Worm (Caenorhabditis elegans) whole organism, late embryonic: Measurements from ENCODE around the gene C01F1.5.

ENCODE experiments used
- C08G9.2 ChIP-seq: sonication (generic microtip); optimal IDR thresholded peaks from 2 replicates; lab custom pipeline; 2016; ENCODE audit warnings: mild to moderate bottlenecking, missing genetic modification characterization, moderate library complexity, missing compliant biosample characterization
- C38D4.7 ChIP-seq: fragments of 200-800 bp; sonication (Bioruptor generic); optimal IDR thresholded peaks from 2 replicates; lab custom pipeline; 2018; ENCODE audit warnings: mild to moderate bottlenecking, missing genetic modification characterization, moderate library complexity, missing compliant biosample characterization
- K02D7.2 ChIP-seq: sonication (generic microtip); optimal IDR thresholded peaks from 2 replicates; lab custom pipeline; 2017; ENCODE audit warnings: mild to moderate bottlenecking, missing genetic modification characterization, missing compliant biosample characterization
- K09A11.1 ChIP-seq: sonication (generic microtip); optimal IDR thresholded peaks from 2 replicates; lab custom pipeline; 2017; ENCODE audit warnings: antibody characterized with exemption, mild to moderate bottlenecking, missing genetic modification characterization, missing compliant biosample characterization; ENCODE audit not compliant: insufficient read depth
- T23F11.4 ChIP-seq: fragments of 200-800 bp; sonication (Bioruptor generic); optimal IDR thresholded peaks from 2 replicates; lab custom pipeline; 2018; ENCODE audit warnings: mild to moderate bottlenecking, missing genetic modification characterization, missing compliant biosample characterization
- ahr-1 ChIP-seq: sonication (generic microtip); optimal IDR thresholded peaks from 2 replicates; lab custom pipeline; 2016; ENCODE audit warnings: missing genetic modification characterization, missing compliant biosample characterization
- ceh-14 ChIP-seq: sonication (generic microtip); optimal IDR thresholded peaks from 2 replicates; lab custom pipeline; 2016; ENCODE audit warnings: missing genotype, missing genetic modification characterization, missing compliant biosample characterization
- ceh-18 ChIP-seq: sonication (generic microtip); optimal IDR thresholded peaks from 2 replicates; lab custom pipeline; 2016; ENCODE audit warnings: missing genetic modification characterization, missing compliant biosample characterization
- ceh-19 ChIP-seq: fragments of 200-800 bp; sonication (Bioruptor generic); optimal IDR thresholded peaks from 2 replicates; lab custom pipeline; 2018; ENCODE audit warnings: mild to moderate bottlenecking, missing genetic modification characterization, missing compliant biosample characterization
- ceh-2 ChIP-seq: sonication (generic microtip); optimal IDR thresholded peaks from 2 replicates; lab custom pipeline; 2016; ENCODE audit warnings: missing genotype, missing genetic modification characterization, missing compliant biosample characterization
- ceh-22 ChIP-seq: sonication (generic microtip); optimal IDR thresholded peaks from 2 replicates; lab custom pipeline; 2017; ENCODE audit warnings: missing biosample characterization, missing genetic modification characterization
- ceh-24 ChIP-seq: sonication (generic microtip); optimal IDR thresholded peaks from 2 replicates; lab custom pipeline; 2016; ENCODE audit warnings: mild to moderate bottlenecking, missing genetic modification characterization, missing compliant biosample characterization
- ceh-30 ChIP-seq: fragments of 150-350 bp; optimal IDR thresholded peaks from 2 replicates; lab custom pipeline; 2014; ENCODE audit warnings: missing biosample characterization, missing genetic modification characterization
- ceh-34 ChIP-seq: sonication (generic microtip); optimal IDR thresholded peaks from 2 replicates; lab custom pipeline; 2016; ENCODE audit warnings: mild to moderate bottlenecking, missing genetic modification characterization, missing compliant biosample characterization
- ceh-48 ChIP-seq: sonication (generic microtip); optimal IDR thresholded peaks from 2 replicates; lab custom pipeline; 2016; ENCODE audit warnings: missing genetic modification characterization, inconsistent platforms, missing compliant biosample characterization
- ceh-9 ChIP-seq: sonication (generic microtip); optimal IDR thresholded peaks from 2 replicates; lab custom pipeline; 2016; ENCODE audit warnings: mild to moderate bottlenecking, missing genetic modification characterization, inconsistent platforms, missing compliant biosample characterization
- che-1 ChIP-seq: sonication (generic microtip); optimal IDR thresholded peaks from 2 replicates; lab custom pipeline; 2016; ENCODE audit warnings: mild to moderate bottlenecking, missing genetic modification characterization, missing compliant biosample characterization
- dmd-4 ChIP-seq: sonication (generic microtip); optimal IDR thresholded peaks from 2 replicates; lab custom pipeline; 2016; ENCODE audit warnings: borderline replicate concordance, missing genetic modification characterization, missing compliant biosample characterization
- elt-2 ChIP-seq: sonication (generic microtip); optimal IDR thresholded peaks from 2 replicates; lab custom pipeline; 2016; ENCODE audit warnings: missing genetic modification reagents, missing genetic modification characterization, missing compliant biosample characterization
- elt-4 ChIP-seq: sonication (generic microtip); optimal IDR thresholded peaks from 2 replicates; lab custom pipeline; 2016; ENCODE audit warnings: missing genetic modification characterization, missing compliant biosample characterization
- fax-1 ChIP-seq: sonication (generic microtip); optimal IDR thresholded peaks from 2 replicates; lab custom pipeline; 2016; ENCODE audit warnings: missing genotype, missing genetic modification characterization, missing compliant biosample characterization
- fkh-10 ChIP-seq: fragments of 150-350 bp; optimal IDR thresholded peaks from 2 replicates; lab custom pipeline; 2014; ENCODE audit warnings: missing biosample characterization, missing genetic modification reagents, missing genetic modification characterization
- fkh-6 ChIP-seq: sonication (generic microtip); optimal IDR thresholded peaks from 2 replicates; lab custom pipeline; 2016; ENCODE audit warnings: missing genetic modification characterization, missing compliant biosample characterization
- gmeb-2 ChIP-seq: sonication (generic microtip); optimal IDR thresholded peaks from 2 replicates; lab custom pipeline; 2016; ENCODE audit warnings: missing genetic modification characterization, inconsistent platforms, missing compliant biosample characterization
- hlh-13 ChIP-seq: fragments of 200-800 bp; sonication (Bioruptor generic); optimal IDR thresholded peaks from 2 replicates; lab custom pipeline; 2018; ENCODE audit warnings: mild to moderate bottlenecking, missing genetic modification characterization, missing compliant biosample characterization
- hlh-6 ChIP-seq: sonication (generic microtip); optimal IDR thresholded peaks from 2 replicates; lab custom pipeline; 2016; ENCODE audit warnings: missing genotype, missing genetic modification characterization, missing compliant biosample characterization
- hlh-8 ChIP-seq: sonication (generic microtip); optimal IDR thresholded peaks from 2 replicates; lab custom pipeline; 2016; ENCODE audit warnings: missing genotype, missing genetic modification characterization, missing compliant biosample characterization
- lim-6 ChIP-seq: sonication (generic microtip); optimal IDR thresholded peaks from 2 replicates; lab custom pipeline; 2016; ENCODE audit warnings: missing genetic modification characterization, missing compliant biosample characterization
- madf-2 ChIP-seq: sonication (generic microtip); optimal IDR thresholded peaks from 2 replicates; lab custom pipeline; 2017; ENCODE audit warnings: missing genetic modification characterization, missing compliant biosample characterization
- mec-3 ChIP-seq: sonication (generic microtip); optimal IDR thresholded peaks from 2 replicates; lab custom pipeline; 2016; ENCODE audit warnings: borderline replicate concordance, missing genetic modification characterization, missing compliant biosample characterization
- nhr-232 ChIP-seq: sonication (generic microtip); optimal IDR thresholded peaks from 2 replicates; lab custom pipeline; 2016; ENCODE audit warnings: missing genetic modification characterization, missing compliant biosample characterization
- npax-4 ChIP-seq: sonication (generic microtip); optimal IDR thresholded peaks from 2 replicates; lab custom pipeline; 2016; ENCODE audit warnings: missing genetic modification characterization, missing compliant biosample characterization
- odd-2 ChIP-seq: sonication (generic microtip); optimal IDR thresholded peaks from 2 replicates; lab custom pipeline; 2017; ENCODE audit warnings: antibody characterized with exemption, mild to moderate bottlenecking, missing genetic modification characterization, missing compliant biosample characterization
- pag-3 ChIP-seq: sonication (generic microtip); optimal IDR thresholded peaks from 2 replicates; lab custom pipeline; 2016; ENCODE audit warnings: missing compliant biosample characterization, missing genetic modification characterization, borderline replicate concordance
- pat-9 ChIP-seq: fragments of 200-800 bp; sonication (Bioruptor generic); optimal IDR thresholded peaks from 2 replicates; lab custom pipeline; 2018; ENCODE audit warnings: mild to moderate bottlenecking, missing genetic modification characterization, moderate library complexity, missing compliant biosample characterization
- pax-1 ChIP-seq: fragments of 150-350 bp; optimal IDR thresholded peaks from 2 replicates; lab custom pipeline; 2014; ENCODE audit warnings: missing biosample characterization, missing genetic modification characterization
- pha-2 ChIP-seq: sonication (generic microtip); optimal IDR thresholded peaks from 2 replicates; lab custom pipeline; 2017; ENCODE audit warnings: mild to moderate bottlenecking, missing genetic modification characterization, missing compliant biosample characterization
- pha-4 ChIP-seq: fragments of 150-350 bp; optimal IDR thresholded peaks from 2 replicates; lab custom pipeline; 2018; ENCODE audit warnings: missing biosample characterization, missing genetic modification reagents, missing genetic modification characterization
- pqm-1 ChIP-seq: sonication (generic microtip); optimal IDR thresholded peaks from 2 replicates; lab custom pipeline; 2016; ENCODE audit warnings: missing genetic modification characterization, missing compliant biosample characterization
- ref-2 ChIP-seq: sonication (generic microtip); optimal IDR thresholded peaks from 2 replicates; lab custom pipeline; 2016; ENCODE audit warnings: missing genetic modification characterization, missing compliant biosample characterization
- rnt-1 ChIP-seq: sonication (generic microtip); optimal IDR thresholded peaks from 2 replicates; lab custom pipeline; 2016; ENCODE audit warnings: missing genetic modification characterization, missing compliant biosample characterization
- sox-2 ChIP-seq: fragments of 200-800 bp; sonication (Bioruptor generic); IDR thresholded peaks from 2 replicates; pipeline ENCODE4 v1.3.6; 2022; ENCODE audit warnings: missing genetic modification reagents, missing genetic modification characterization, missing compliant biosample characterization
- sox-4 ChIP-seq: sonication (generic microtip); optimal IDR thresholded peaks from 2 replicates; lab custom pipeline; 2017; ENCODE audit warnings: mild to moderate bottlenecking, missing genetic modification characterization, inconsistent platforms, missing compliant biosample characterization
- tbx-2 ChIP-seq: sonication (generic microtip); optimal IDR thresholded peaks from 2 replicates; lab custom pipeline; 2016; ENCODE audit warnings: missing genetic modification characterization, missing compliant biosample characterization
- unc-3 ChIP-seq, 2 experiments: fragments of 200-800 bp in 1 of 2; sonication (Bioruptor generic) in 1 of 2; sonication (generic microtip) in 1 of 2; conservative IDR thresholded peaks in 1 of 2; optimal IDR thresholded peaks in 1 of 2; 2 replicates each; pipeline versions ENCODE4 v1.3.6 to Lab custom; 2016 to 2022; ENCODE audit warnings: missing compliant biosample characterization in 2 of 2, missing genetic modification characterization in 2 of 2, missing genetic modification reagents in 1 of 2
- unc-42 ChIP-seq: sonication (generic microtip); optimal IDR thresholded peaks from 2 replicates; lab custom pipeline; 2016; ENCODE audit warnings: missing genotype, missing genetic modification characterization, missing compliant biosample characterization
- unc-55 ChIP-seq: sonication (generic microtip); optimal IDR thresholded peaks from 2 replicates; lab custom pipeline; 2017; ENCODE audit warnings: missing biosample characterization, missing genetic modification reagents, missing genetic modification characterization
- unc-86 ChIP-seq: sonication (generic microtip); optimal IDR thresholded peaks from 2 replicates; lab custom pipeline; 2016; ENCODE audit warnings: missing genetic modification characterization, missing compliant biosample characterization
- ztf-16 ChIP-seq: sonication (generic microtip); optimal IDR thresholded peaks from 2 replicates; lab custom pipeline; 2017; ENCODE audit warnings: missing genetic modification characterization, missing compliant biosample characterization

The C01F1.5 gene

DNA sequence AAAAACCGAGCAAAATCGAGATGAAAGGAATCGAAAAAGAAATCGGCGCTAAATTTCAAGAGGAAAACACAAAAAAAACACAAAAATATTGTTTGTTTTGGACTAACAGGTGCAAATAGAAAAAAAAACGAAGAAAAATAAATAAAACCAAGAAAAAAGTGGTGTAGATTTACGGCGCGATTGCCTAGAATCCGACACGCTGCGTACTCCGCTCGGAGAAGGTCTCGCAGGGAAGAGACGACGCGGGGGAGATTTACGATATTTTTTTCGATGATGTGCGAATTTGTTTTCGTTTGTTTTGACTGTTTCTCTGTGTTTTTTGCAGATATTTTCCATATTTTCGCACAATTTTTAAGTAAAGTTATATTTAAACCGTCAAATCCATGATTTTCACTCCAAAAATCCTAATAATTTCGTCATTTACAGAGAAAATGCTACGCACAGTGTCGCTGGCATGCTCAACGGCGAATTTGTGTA lies 17.6 kb upstream of the C01F1.5 start, which contains the start of gene sco-1 (continued):
- TF ChIP-seq gmeb-2 (tag; lab: Kevin White, UChicago) (no peak), pax-1 (tag; lab: Kevin White, UChicago) (peak; percentile 83), ceh-48 (tag; lab: Kevin White, UChicago) (peak; percentile 11), dmd-4 (tag; lab: Kevin White, UChicago) (no peak), ceh-9 (no peak), lim-6 (tag; lab: Kevin White, UChicago) (peak; percentile 63), tbx-2 (tag; lab: Kevin White, UChicago) (peak; percentile 86), C38D4.7 (GFP tag; lab: Kevin White, UChicago) (no peak), ceh-30 (tag; lab: Kevin White, UChicago) (no peak), npax-4 (tag; lab: Kevin White, UChicago) (no peak), elt-4 (tag; lab: Kevin White, UChicago) (no peak), sox-2 (GFP tag; lab: Robert Waterston, UW) (no peak), ceh-14 (tag; lab: Kevin White, UChicago) (peak; percentile 71), unc-3 (GFP tag; conservative IDR thresholded peaks at IDR 0.05; lab: Robert Waterston, UW) (no peak), unc-3 (tag; optimal IDR thresholded peaks at IDR 0.05; lab: Kevin White, UChicago) (peak; percentile 36), fkh-6 (tag; lab: Kevin White, UChicago) (no peak), madf-2 (tag; lab: Kevin White, UChicago) (no peak), ceh-18 (tag; lab: Kevin White, UChicago) (peak; percentile 65), nhr-232 (tag; lab: Kevin White, UChicago) (no peak), ceh-22 (tag; lab: Kevin White, UChicago) (no peak), ceh-34 (tag; lab: Kevin White, UChicago) (peak; percentile 87), K09A11.1 (tag; lab: Kevin White, UChicago) (peak; percentile 13), ceh-24 (tag; lab: Kevin White, UChicago) (no peak), ref-2 (tag; lab: Kevin White, UChicago) (peak; percentile 76), rnt-1 (peak; percentile 83), T23F11.4 (GFP tag; lab: Kevin White, UChicago) (no peak), hlh-6 (tag; lab: Kevin White, UChicago) (no peak), che-1 (peak; percentile 8), unc-86 (tag; lab: Kevin White, UChicago) (no peak), C08G9.2 (tag; lab: Kevin White, UChicago) (peak; percentile 88), ztf-16 (tag; lab: Kevin White, UChicago) (peak; percentile 41), ceh-2 (tag; lab: Kevin White, UChicago) (peak; percentile 83), pqm-1 (tag; lab: Kevin White, UChicago) (peak; percentile 48), K02D7.2 (no peak), fkh-10 (no peak), pha-4 (tag; lab: Kevin White, UChicago) (no peak), pat-9 (tag; lab: Kevin White, UChicago) (no peak), odd-2 (tag; lab: Kevin White, UChicago) (no peak), hlh-8 (tag; lab: Kevin White, UChicago) (peak; percentile 73), ahr-1 (tag; lab: Kevin White, UChicago) (peak; percentile 6), mec-3 (peak; percentile 48), pha-2 (tag; lab: Kevin White, UChicago) (no peak), unc-42 (peak; percentile 71), ceh-19 (no peak), hlh-13 (GFP tag; lab: Kevin White, UChicago) (no peak), fax-1 (tag; lab: Kevin White, UChicago) (no peak), pag-3 (tag; lab: Kevin White, UChicago) (no peak), elt-2 (tag; lab: Kevin White, UChicago) (peak; percentile 84), sox-4 (tag; lab: Kevin White, UChicago) (no peak), unc-55 (GFP tag; lab: Kevin White, UChicago) (peak; percentile 63)
